Fruit fly (Drosophila melanogaster) whole organism, prepupa: ENCODE data around the gene CG17349.

Experiments
- CG10631 ChIP-seq: fragments of 200-800 bp; sonication (Bioruptor generic); optimal IDR thresholded peaks from 2 replicates; lab custom pipeline; 2016; ENCODE audit warnings: missing biosample characterization, missing genetic modification characterization
- CG11294 ChIP-seq: fragments of 200-800 bp; sonication (Bioruptor generic); IDR thresholded peaks from 2 replicates; pipeline ENCODE4 v1.3.6; 2022; ENCODE audit warnings: missing biosample characterization, missing genetic modification characterization
- CG11762 ChIP-seq: fragments of 200-800 bp; sonication (Bioruptor generic); optimal IDR thresholded peaks from 3 replicates; lab custom pipeline; 2016; ENCODE audit warnings: missing biosample characterization, missing genetic modification characterization; ENCODE audit not compliant: insufficient read depth
- CG15336 ChIP-seq: fragments of 200-800 bp; sonication (Bioruptor generic); IDR thresholded peaks from 2 replicates; pipeline ENCODE4 v1.3.6; 2022; ENCODE audit warnings: missing biosample characterization, missing genetic modification characterization
- CG1621 ChIP-seq: fragments of 200-800 bp; sonication (Bioruptor generic); optimal IDR thresholded peaks from 3 replicates; lab custom pipeline; 2018; ENCODE audit warnings: missing biosample characterization, mild to moderate bottlenecking, missing genetic modification characterization
- CG3032 ChIP-seq: fragments of 200-800 bp; optimal IDR thresholded peaks from 2 replicates; lab custom pipeline; 2019; ENCODE audit warnings: missing biosample characterization, mild to moderate bottlenecking, missing genetic modification characterization, moderate library complexity
- CG32006 ChIP-seq: fragments of 200-800 bp; sonication (Bioruptor generic); optimal IDR thresholded peaks from 3 replicates; lab custom pipeline; 2017; ENCODE audit warnings: missing biosample characterization, mild to moderate bottlenecking, missing genetic modification characterization
- CG34406 ChIP-seq: fragments of 200-800 bp; sonication (Bioruptor generic); optimal IDR thresholded peaks from 3 replicates; lab custom pipeline; 2016; ENCODE audit warnings: missing biosample characterization, missing genetic modification characterization
- CG3919 ChIP-seq: fragments of 200-800 bp; sonication (Bioruptor generic); optimal IDR thresholded peaks from 3 replicates; lab custom pipeline; 2016; ENCODE audit warnings: missing biosample characterization, missing genetic modification characterization
- CG6163 ChIP-seq: fragments of 200-800 bp; sonication (Bioruptor generic); IDR thresholded peaks from 3 replicates; pipeline ENCODE4 v1.3.6; 2022; ENCODE audit warnings: missing biosample characterization, missing genetic modification characterization
- CG6276 ChIP-seq: fragments of 200-800 bp; sonication (Bioruptor generic); optimal IDR thresholded peaks from 2 replicates; lab custom pipeline; 2017; ENCODE audit warnings: missing biosample characterization, mild to moderate bottlenecking, missing genetic modification characterization
- CG6854 ChIP-seq: fragments of 200-800 bp; sonication (Bioruptor generic); optimal IDR thresholded peaks from 2 replicates; lab custom pipeline; 2017; ENCODE audit warnings: missing biosample characterization, mild to moderate bottlenecking, missing genetic modification characterization
- CG7368 ChIP-seq: fragments of 200-800 bp; sonication (Bioruptor generic); optimal IDR thresholded peaks from 3 replicates; lab custom pipeline; 2016; ENCODE audit warnings: missing biosample characterization, missing genetic modification characterization
- CG8632 ChIP-seq: fragments of 200-800 bp; sonication (Bioruptor generic); optimal IDR thresholded peaks from 3 replicates; lab custom pipeline; 2016; ENCODE audit warnings: missing biosample characterization, missing genetic modification characterization
- CG9139 ChIP-seq: fragments of 200-800 bp; sonication (Bioruptor generic); optimal IDR thresholded peaks from 3 replicates; lab custom pipeline; 2017; ENCODE audit warnings: missing biosample characterization, mild to moderate bottlenecking, missing genetic modification characterization
- Ets21C ChIP-seq: fragments of 200-800 bp; sonication (Bioruptor generic); optimal IDR thresholded peaks from 3 replicates; lab custom pipeline; 2016; ENCODE audit warnings: missing biosample characterization, missing genetic modification characterization
- Gug ChIP-seq: fragments of 200-800 bp; sonication (Bioruptor generic); IDR thresholded peaks from 2 replicates; pipeline ENCODE4 v1.3.6; 2022; ENCODE audit warnings: missing biosample characterization, missing genetic modification characterization
- Hr38 ChIP-seq: sonication (Bioruptor generic); optimal IDR thresholded peaks from 2 replicates; lab custom pipeline; 2016; ENCODE audit warnings: missing biosample characterization, missing genetic modification characterization
- Hr39 ChIP-seq: fragments of 200-800 bp; sonication (Bioruptor generic); optimal IDR thresholded peaks from 2 replicates; lab custom pipeline; 2016; ENCODE audit warnings: missing biosample characterization, missing genetic modification characterization
- Hr4 ChIP-seq: fragments of 200-800 bp; sonication (Bioruptor generic); optimal IDR thresholded peaks from 3 replicates; lab custom pipeline; 2016; ENCODE audit warnings: missing biosample characterization, missing genetic modification characterization
- Lpt ChIP-seq: fragments of 200-800 bp; sonication (Bioruptor generic); optimal IDR thresholded peaks from 3 replicates; lab custom pipeline; 2016; ENCODE audit warnings: missing biosample characterization, missing genetic modification characterization
- OdsH ChIP-seq: fragments of 200-800 bp; sonication (Bioruptor generic); optimal IDR thresholded peaks from 3 replicates; lab custom pipeline; 2016; ENCODE audit warnings: missing biosample characterization, missing genetic modification characterization
- Smox ChIP-seq: fragments of 200-800 bp; sonication (Bioruptor generic); optimal IDR thresholded peaks from 3 replicates; lab custom pipeline; 2016; ENCODE audit warnings: missing biosample characterization, missing genetic modification characterization
- Sox102F ChIP-seq: fragments of 200-800 bp; sonication (Bioruptor generic); optimal IDR thresholded peaks from 2 replicates; lab custom pipeline; 2016; ENCODE audit warnings: missing biosample characterization, mild to moderate bottlenecking, missing genetic modification characterization
- Sox14 ChIP-seq: fragments of 200-800 bp; sonication (Bioruptor generic); optimal IDR thresholded peaks from 3 replicates; lab custom pipeline; 2016; ENCODE audit warnings: missing biosample characterization, missing genetic modification characterization
- Sox15 ChIP-seq: fragments of 200-800 bp; sonication (Bioruptor generic); optimal IDR thresholded peaks from 3 replicates; lab custom pipeline; 2016; ENCODE audit warnings: missing biosample characterization, missing genetic modification characterization
- achi ChIP-seq: fragments of 200-800 bp; sonication (Bioruptor generic); optimal IDR thresholded peaks from 3 replicates; lab custom pipeline; 2016; ENCODE audit warnings: missing biosample characterization, missing genetic modification characterization
- acj6 ChIP-seq: fragments of 200-800 bp; sonication (Bioruptor generic); optimal IDR thresholded peaks from 3 replicates; lab custom pipeline; 2016; ENCODE audit warnings: missing biosample characterization, missing genetic modification characterization
- cyc ChIP-seq: fragments of 200-800 bp; sonication (Bioruptor generic); optimal IDR thresholded peaks from 3 replicates; lab custom pipeline; 2016; ENCODE audit warnings: missing biosample characterization, missing genetic modification characterization
- dac ChIP-seq: fragments of 200-800 bp; sonication (Bioruptor generic); optimal IDR thresholded peaks from 2 replicates; lab custom pipeline; 2017; ENCODE audit warnings: missing biosample characterization, mild to moderate bottlenecking, missing genetic modification characterization
- dsx ChIP-seq: fragments of 200-800 bp; optimal IDR thresholded peaks from 3 replicates; lab custom pipeline; 2019; ENCODE audit warnings: missing biosample characterization, mild to moderate bottlenecking, missing genetic modification characterization, moderate library complexity; ENCODE audit not compliant: poor library complexity, severe bottlenecking
- esn ChIP-seq: fragments of 200-800 bp; sonication (Bioruptor generic); optimal IDR thresholded peaks from 2 replicates; lab custom pipeline; 2016; ENCODE audit warnings: missing biosample characterization, mild to moderate bottlenecking, missing genetic modification characterization, moderate library complexity
- fkh ChIP-seq: fragments of 200-800 bp; sonication (Bioruptor generic); optimal IDR thresholded peaks from 3 replicates; lab custom pipeline; 2017; ENCODE audit warnings: missing biosample characterization, mild to moderate bottlenecking, missing genetic modification characterization, moderate library complexity
- pdm3 ChIP-seq: fragments of 200-800 bp; sonication (Bioruptor generic); optimal IDR thresholded peaks from 3 replicates; lab custom pipeline; 2016; ENCODE audit warnings: missing biosample characterization, missing genetic modification characterization
- salr ChIP-seq, 2 experiments: fragments of 200-800 bp; sonication (Bioruptor generic); optimal IDR thresholded peaks; 3 replicates each; lab custom pipeline; 2016 to 2018; ENCODE audit warnings: missing biosample characterization in 2 of 2, missing genetic modification characterization in 2 of 2, mild to moderate bottlenecking in 1 of 2
- spab ChIP-seq: fragments of 200-800 bp; sonication (Bioruptor generic); optimal IDR thresholded peaks from 2 replicates; lab custom pipeline; 2017; ENCODE audit warnings: missing biosample characterization, mild to moderate bottlenecking, missing genetic modification characterization, missing genetic modification reagents
- ss ChIP-seq, 2 experiments: fragments of 200-800 bp; sonication (Bioruptor generic); optimal IDR thresholded peaks; 2 replicates in 1 of 2; 3 replicates in 1 of 2; lab custom pipeline; 2017 to 2018; ENCODE audit warnings: mild to moderate bottlenecking in 2 of 2, missing biosample characterization in 2 of 2, missing genetic modification characterization in 2 of 2, moderate library complexity in 1 of 2
- svp ChIP-seq: fragments of 200-800 bp; sonication (Bioruptor generic); peaks from one replicate; lab custom pipeline; 2016; ENCODE audit warnings: missing biosample characterization, missing genetic modification characterization
- topi ChIP-seq: fragments of 200-800 bp; sonication (Bioruptor generic); optimal IDR thresholded peaks from 3 replicates; lab custom pipeline; 2016; ENCODE audit warnings: missing biosample characterization, missing genetic modification characterization
- vri ChIP-seq: fragments of 200-800 bp; sonication (Bioruptor generic); optimal IDR thresholded peaks from 3 replicates; lab custom pipeline; 2016; ENCODE audit warnings: missing biosample characterization, mild to moderate bottlenecking, missing genetic modification characterization

The CG17349 gene

DNA sequence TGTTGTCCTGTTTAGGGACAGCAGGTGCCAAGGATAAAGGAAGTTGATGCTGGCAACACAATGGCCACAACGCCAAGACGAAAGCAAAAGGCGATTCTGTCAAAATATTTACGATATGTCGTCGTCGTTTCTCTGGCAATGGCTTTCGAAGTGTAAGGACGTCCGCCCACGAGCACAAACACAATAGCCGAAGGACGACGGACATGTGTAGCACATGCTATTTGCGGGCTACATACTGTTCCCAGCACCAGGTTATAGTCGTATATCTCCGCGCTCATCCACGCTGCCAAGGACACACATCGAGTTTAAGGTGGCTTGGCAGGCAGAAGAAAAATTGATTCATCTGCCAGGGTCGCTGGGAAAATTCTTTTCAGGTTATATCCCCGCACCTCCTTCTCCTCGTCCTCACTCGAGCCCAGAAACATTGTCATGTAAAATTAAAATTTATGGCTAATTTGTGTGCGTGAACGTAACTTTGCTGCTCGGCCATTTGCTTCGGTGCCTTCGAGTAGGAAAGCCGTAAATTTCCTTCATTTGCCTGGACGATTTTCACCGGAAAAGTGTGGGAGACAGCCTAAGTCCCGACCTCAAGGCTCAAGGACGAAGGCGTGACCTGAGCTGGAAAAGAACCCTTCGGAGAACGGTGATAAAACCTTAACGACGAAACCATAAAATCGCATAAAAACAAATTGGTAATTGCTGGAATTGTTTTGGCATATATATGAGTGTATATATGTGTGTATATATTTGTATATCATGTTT, 32.1 kb upstream of the CG17349 start:
- TF ChIP-seq cyc (no peak), Ets21C (no peak), dac (GFP tag; lab: Kevin White, UChicago) (no peak), dsx (GFP tag; lab: Kevin White, UChicago) (no peak), ss (GFP tag; optimal IDR thresholded peaks at IDR 0.05; lab: Kevin White, UChicago) (no peak), CG6854 (GFP tag; lab: Kevin White, UChicago) (no peak), CG9139 (GFP tag; lab: Kevin White, UChicago) (no peak), CG3032 (tag; lab: Kevin White, UChicago) (no peak), achi (GFP tag; lab: Kevin White, UChicago) (no peak), Sox102F (GFP tag; lab: Kevin White, UChicago) (no peak), esn (GFP tag; lab: Kevin White, UChicago) (no peak), Lpt (GFP tag; lab: Kevin White, UChicago) (no peak), CG11294 (GFP tag; lab: Robert Waterston, UW) (no peak), OdsH (GFP tag; lab: Kevin White, UChicago) (no peak)

DNA sequence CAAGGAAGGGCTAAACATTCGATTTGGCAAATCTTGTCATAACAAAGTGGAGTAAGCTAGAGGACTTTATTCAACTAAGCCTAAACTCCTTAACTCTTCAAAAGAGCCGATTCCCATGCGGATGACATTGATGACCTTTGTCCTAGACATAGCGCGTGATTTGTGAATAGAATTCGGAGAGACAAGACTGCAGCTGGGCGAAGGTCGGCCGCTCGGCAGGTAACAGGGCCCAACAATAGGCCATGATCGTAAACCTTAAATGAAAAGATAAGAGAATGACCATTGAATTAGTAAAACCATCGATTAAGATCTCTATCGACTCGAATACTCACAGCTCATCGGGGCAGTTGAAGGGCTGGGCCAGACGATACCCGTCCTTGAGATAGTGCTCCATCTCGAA, 31.2 kb upstream of the CG17349 start:
- TF ChIP-seq CG3032 (tag; lab: Kevin White, UChicago): no peak
- no peak for TF ChIP-seq CG3919 (GFP tag; lab: Kevin White, UChicago)
- no peak for TF ChIP-seq achi (GFP tag; lab: Kevin White, UChicago)
- TF ChIP-seq Ets21C: no peak
- no peak for TF ChIP-seq vri (GFP tag; lab: Kevin White, UChicago)
- no peak for TF ChIP-seq CG34406 (GFP tag; lab: Kevin White, UChicago)
- TF ChIP-seq Hr39: no peak
- TF ChIP-seq CG10631 (GFP tag; lab: Kevin White, UChicago): no peak
- TF ChIP-seq CG6276 (GFP tag; lab: Kevin White, UChicago): no peak
- TF ChIP-seq acj6 (GFP tag; lab: Kevin White, UChicago): no peak
- no peak for TF ChIP-seq svp (GFP tag; lab: Kevin White, UChicago)
- no peak for TF ChIP-seq Smox (GFP tag; lab: Kevin White, UChicago)
- no peak for TF ChIP-seq CG11294 (GFP tag; lab: Robert Waterston, UW)
- TF ChIP-seq cyc: no peak
- no peak for TF ChIP-seq Gug (GFP tag; lab: Robert Waterston, UW)
- no peak for TF ChIP-seq CG7368 (GFP tag; lab: Kevin White, UChicago)
- no peak for TF ChIP-seq OdsH (GFP tag; lab: Kevin White, UChicago)
- TF ChIP-seq, all 60 proteins: peak for 0

DNA sequence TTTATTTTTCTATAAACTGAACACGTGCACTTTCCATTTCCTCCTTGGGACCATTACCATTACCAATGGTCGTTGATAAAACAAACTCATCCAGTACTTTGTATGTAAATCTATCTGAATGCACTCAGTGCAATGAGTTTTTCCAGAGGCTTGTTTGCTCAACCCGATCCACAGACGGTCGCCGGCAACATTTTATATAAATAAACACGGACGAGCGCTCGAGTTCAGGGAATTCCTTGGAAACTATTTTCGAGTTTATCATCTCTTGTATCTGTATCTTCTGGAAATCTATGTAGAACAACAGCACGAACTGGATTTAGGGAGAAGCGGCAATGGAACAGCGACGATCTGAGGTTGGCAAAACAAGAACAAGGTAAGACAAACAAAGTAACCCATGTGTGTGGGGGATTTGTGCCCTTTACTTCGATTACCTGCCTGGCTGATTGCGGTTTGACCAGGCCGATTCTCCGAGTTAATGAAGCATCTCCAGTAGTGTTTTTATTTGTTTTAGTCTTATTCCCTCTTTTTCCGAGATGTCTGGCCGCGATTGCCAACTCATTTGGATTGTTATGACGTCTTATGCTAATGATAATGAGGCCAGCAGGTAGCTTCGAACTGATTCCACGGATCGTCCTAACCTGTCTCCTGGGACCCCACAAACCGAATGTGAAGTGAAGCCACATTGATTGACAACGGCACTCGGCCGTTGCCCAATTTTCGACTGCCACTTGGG, 29.0 kb upstream of the CG17349 start:
- peak; percentile 42 for TF ChIP-seq fkh
- TF ChIP-seq Hr4 (GFP tag; lab: Kevin White, UChicago): no peak
- peak; percentile 56 for TF ChIP-seq dsx (GFP tag; lab: Kevin White, UChicago)

dm6 chr2L:19342018-19342417, 28.2 kb upstream of the CG17349 start:
- TF ChIP-seq dac (GFP tag; lab: Kevin White, UChicago): peak; percentile 56
- TF ChIP-seq CG34406 (GFP tag; lab: Kevin White, UChicago): peak; percentile 57
- TF ChIP-seq CG1621 (tag; lab: Kevin White, UChicago): peak; percentile 95
- no peak for TF ChIP-seq vri (GFP tag; lab: Kevin White, UChicago)
- peak; percentile 68 for TF ChIP-seq CG6276 (GFP tag; lab: Kevin White, UChicago)
- TF ChIP-seq fkh: no peak
- peak; percentile 86 for TF ChIP-seq pdm3 (GFP tag; lab: Kevin White, UChicago)
- peak; percentile 81 for TF ChIP-seq CG32006 (GFP tag; lab: Kevin White, UChicago)
- no peak for TF ChIP-seq Sox102F (GFP tag; lab: Kevin White, UChicago)
- peak; percentile 78 for TF ChIP-seq CG11762 (GFP tag; lab: Kevin White, UChicago)
- TF ChIP-seq Hr39: peak; percentile 26
- TF ChIP-seq salr (GFP tag; optimal IDR thresholded peaks at IDR 0.05; lab: Kevin White, UChicago): peak; percentile 82 to 85
- peak; percentile 77 to 86 for TF ChIP-seq ss (GFP tag; optimal IDR thresholded peaks at IDR 0.05; lab: Kevin White, UChicago)
- TF ChIP-seq Hr38 (GFP tag; lab: Kevin White, UChicago): no peak
- peak; percentile 86 for TF ChIP-seq Hr4 (GFP tag; lab: Kevin White, UChicago)
- peak; percentile 81 for TF ChIP-seq Lpt (GFP tag; lab: Kevin White, UChicago)
- peak; percentile 92 for TF ChIP-seq spab (GFP tag; lab: Kevin White, UChicago)
- TF ChIP-seq topi (GFP tag; lab: Kevin White, UChicago): peak; percentile 36
- TF ChIP-seq CG8632: peak; percentile 66
- peak; percentile 84 for TF ChIP-seq achi (GFP tag; lab: Kevin White, UChicago)
- peak; percentile 75 for TF ChIP-seq CG11294 (GFP tag; lab: Robert Waterston, UW)
- TF ChIP-seq Gug (GFP tag; lab: Robert Waterston, UW): peak; percentile 83
- peak; percentile 83 for TF ChIP-seq CG15336 (GFP tag; lab: Robert Waterston, UW)
- peak; percentile 31 for TF ChIP-seq Sox15
- TF ChIP-seq CG6163 (GFP tag; lab: Robert Waterston, UW): peak; percentile 87
- TF ChIP-seq Sox14 (GFP tag; lab: Kevin White, UChicago): peak; percentile 89
